Worm (Caenorhabditis elegans): ENCODE measurements around the gene asm-2.

The asm-2 gene

DNA sequence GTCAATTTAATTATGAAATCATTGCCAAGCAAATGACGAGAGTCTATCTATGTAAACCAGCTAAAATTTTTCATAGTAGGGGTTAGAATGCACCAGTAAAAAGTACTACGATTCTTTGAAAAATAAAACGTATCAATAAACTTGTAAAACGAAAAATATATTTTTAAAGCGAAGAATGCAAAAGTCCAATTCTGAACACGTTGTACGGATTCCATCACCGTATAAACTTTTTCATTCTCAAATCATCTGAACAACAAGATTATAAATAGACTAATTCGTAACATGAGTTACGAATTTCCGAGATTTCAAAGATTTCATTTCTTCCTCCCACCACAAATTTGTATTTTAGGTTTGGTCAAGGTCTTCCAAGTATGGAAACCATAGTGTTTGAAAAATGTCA, 7.3 kb downstream of the asm-2 start, which contains the start of gene nlp-57:
TSS of gene nlp-57 (plus strand) at position 301 of the 400 bp plus-strand sequence.
- TF ChIP-seq fos-1 (tag; optimal IDR thresholded peaks at IDR 0.05), result no peak
- no peak for TF ChIP-seq unc-39 (tag; optimal IDR thresholded peaks at IDR 0.05)
- TF ChIP-seq mab-5 (tag; optimal IDR thresholded peaks at IDR 0.05), result no peak

ce11 chrX:11315392-11315791, 8.7 kb downstream of the asm-2 start, which contains the start of gene F08G12.11:
TSS of gene F08G12.11 (minus strand) at chrX:11315572.
- no peak for TF ChIP-seq ceh-16 (tag; optimal IDR thresholded peaks at IDR 0.05)
- TF ChIP-seq dmd-4 (tag; optimal IDR thresholded peaks at IDR 0.05), result no peak
- TF ChIP-seq fos-1 (tag; optimal IDR thresholded peaks at IDR 0.05), result no peak
- TF ChIP-seq nhr-77 (tag; optimal IDR thresholded peaks at IDR 0.05), result no peak
- no peak for TF ChIP-seq Y55F3AM.14 (GFP tag; optimal IDR thresholded peaks at IDR 0.05)
- no peak for TF ChIP-seq ztf-4 (tag; optimal IDR thresholded peaks at IDR 0.05)
- no peak for TF ChIP-seq sma-9 (GFP tag; optimal IDR thresholded peaks at IDR 0.05)
- no peak for TF ChIP-seq sma-9 (tag; optimal IDR thresholded peaks at IDR 0.05)
- TF ChIP-seq blmp-1 (tag; optimal IDR thresholded peaks at IDR 0.05; ENCODE audit: insufficient read depth), result no peak
- no peak for TF ChIP-seq nhr-237 (tag; optimal IDR thresholded peaks at IDR 0.05)

- no peak for TF ChIP-seq nhr-12 (tag; optimal IDR thresholded peaks at IDR 0.05)
- peak; percentile 4 for TF ChIP-seq sma-9 (GFP tag; optimal IDR thresholded peaks at IDR 0.05)
- no peak for TF ChIP-seq sma-9 (tag; optimal IDR thresholded peaks at IDR 0.05)
- peak; percentile 10 for TF ChIP-seq C34F6.9 (tag; optimal IDR thresholded peaks at IDR 0.05)
Measured at ce11 chrX:11310285-11310838, 13.7 kb downstream of the asm-2 start, which contains the start of gene F08G12.5. TSS of gene F08G12.5 (minus strand) at chrX:11310285.

DNA sequence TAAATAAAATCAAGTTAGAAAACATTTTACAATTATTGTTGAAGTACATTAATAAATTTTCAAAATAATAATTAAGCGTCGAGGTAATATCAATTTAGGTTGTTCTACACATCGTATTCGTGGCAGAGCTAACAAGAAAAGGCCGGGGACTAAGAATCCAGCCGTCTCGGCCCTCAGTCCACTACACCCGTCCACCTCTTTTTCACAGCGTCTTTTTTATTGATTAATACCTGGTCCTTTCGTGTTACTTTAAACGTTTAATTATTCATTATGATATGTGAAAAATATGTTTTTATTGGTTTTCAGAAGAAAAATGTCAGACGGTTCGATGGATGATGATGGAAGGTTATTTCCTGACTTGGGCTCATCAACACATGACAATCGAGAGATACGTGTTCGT, 17.0 kb downstream of the asm-2 start, which contains the start of gene vhl-1:
TSS of gene vhl-1 (plus strand) at position 301 of the 400 bp plus-strand sequence.
- TF ChIP-seq unc-39 (tag; optimal IDR thresholded peaks at IDR 0.05), result no peak
- TF ChIP-seq F13H6.1 (tag; optimal IDR thresholded peaks at IDR 0.05), result no peak
- TF ChIP-seq sma-3 (GFP tag; optimal IDR thresholded peaks at IDR 0.05), result no peak
- TF ChIP-seq alr-1 (tag; optimal IDR thresholded peaks at IDR 0.05), result no peak

- no peak for TF ChIP-seq snpc-4 (tag; optimal IDR thresholded peaks at IDR 0.05)
- no peak for TF ChIP-seq nhr-12 (tag; optimal IDR thresholded peaks at IDR 0.05)
- no peak for TF ChIP-seq elt-1 (tag; optimal IDR thresholded peaks at IDR 0.05)
- no peak for TF ChIP-seq nhr-6 (tag; optimal IDR thresholded peaks at IDR 0.05)
- no peak for TF ChIP-seq sma-3 (GFP tag; optimal IDR thresholded peaks at IDR 0.05)
- no peak for TF ChIP-seq blmp-1 (tag; optimal IDR thresholded peaks at IDR 0.05; ENCODE audit: insufficient read depth)
- no peak for TF ChIP-seq ztf-4 (tag; optimal IDR thresholded peaks at IDR 0.05)
Measured at ce11 chrX:11305773-11306172, 18.3 kb downstream of the asm-2 start, which contains the start of gene F08G12.1. TSS of gene F08G12.1 (minus strand) at chrX:11305873.

ce11 chrX:11299642-11300307, 24.3 kb downstream of the asm-2 start, which contains the start of the genes snrp-40.1 and F08G12.3:
TSS of gene snrp-40.1 (minus strand) at chrX:11299784.
TSS of gene F08G12.3 (plus strand) at chrX:11300257.
- TF ChIP-seq Y55F3AM.14 (GFP tag; optimal IDR thresholded peaks at IDR 0.05) (peak; percentile 31), lin-39 (tag; optimal IDR thresholded peaks at IDR 0.05) (no peak), dmd-4 (tag; optimal IDR thresholded peaks at IDR 0.05) (no peak), snpc-4 (tag; optimal IDR thresholded peaks at IDR 0.05) (peak; percentile 72), nhr-25 (tag; optimal IDR thresholded peaks at IDR 0.05) (peak; percentile 78), mab-5 (tag; optimal IDR thresholded peaks at IDR 0.05) (peak; percentile 59), sma-9 (GFP tag; optimal IDR thresholded peaks at IDR 0.05) (peak; percentile 82), sma-9 (tag; optimal IDR thresholded peaks at IDR 0.05) (no peak), sem-4 (tag; optimal IDR thresholded peaks at IDR 0.05) (peak; percentile 62), nhr-21 (tag; optimal IDR thresholded peaks at IDR 0.05) (peak; percentile 37), fos-1 (tag; optimal IDR thresholded peaks at IDR 0.05) (peak; percentile 86), zag-1 (tag; optimal IDR thresholded peaks at IDR 0.05) (peak; percentile 71), nhr-77 (tag; optimal IDR thresholded peaks at IDR 0.05) (no peak), sma-3 (GFP tag; optimal IDR thresholded peaks at IDR 0.05) (peak; percentile 59), nhr-129 (tag; optimal IDR thresholded peaks at IDR 0.05) (peak; percentile 90), ztf-4 (tag; optimal IDR thresholded peaks at IDR 0.05) (peak; percentile 59), gmeb-1 (tag; optimal IDR thresholded peaks at IDR 0.05) (peak; percentile 46), nhr-6 (tag; optimal IDR thresholded peaks at IDR 0.05) (peak; percentile 18), mbf-1 (tag; optimal IDR thresholded peaks at IDR 0.05) (no peak), unc-55 (GFP tag; optimal IDR thresholded peaks at IDR 0.05) (peak; percentile 87), C34F6.9 (tag; optimal IDR thresholded peaks at IDR 0.05) (peak; percentile 94), unc-62 (GFP tag; optimal IDR thresholded peaks at IDR 0.05) (no peak), unc-39 (tag; optimal IDR thresholded peaks at IDR 0.05) (no peak), elt-3 (tag; optimal IDR thresholded peaks at IDR 0.05) (no peak), lsy-2 (tag; optimal IDR thresholded peaks at IDR 0.05) (peak; percentile 36 to 78), F13H6.1 (tag; optimal IDR thresholded peaks at IDR 0.05) (peak; percentile 89), crh-2 (tag; optimal IDR thresholded peaks at IDR 0.05) (peak; percentile 89), ceh-82 (tag; optimal IDR thresholded peaks at IDR 0.05) (no peak), aly-2 (tag; optimal IDR thresholded peaks at IDR 0.05) (no peak), mdl-1 (tag; optimal IDR thresholded peaks at IDR 0.05) (peak; percentile 20 to 53), lin-11 (tag; optimal IDR thresholded peaks at IDR 0.05) (peak; percentile 61), peb-1 (tag; optimal IDR thresholded peaks at IDR 0.05) (peak; percentile 87), lin-13 (GFP tag; optimal IDR thresholded peaks at IDR 0.05) (peak; percentile 85)
